Worm (Caenorhabditis elegans): ENCODE measurements around the gene C17G10.7.

The C17G10.7 gene

ce11 chrII:5619298-5619697, 11.6 kb upstream of the C17G10.7 start, which contains the start of gene dhs-6 (continued):
- TF ChIP-seq elt-2 (tag; optimal IDR thresholded peaks at IDR 0.05) (peak; percentile 20), nhr-12 (tag; optimal IDR thresholded peaks at IDR 0.05) (no peak), ets-5 (GFP tag; IDR thresholded peaks at IDR 0.05) (no peak), ceh-8 (GFP tag; optimal IDR thresholded peaks at IDR 0.05) (no peak), C04F5.9 (tag; optimal IDR thresholded peaks at IDR 0.05) (no peak), pqm-1 (tag; optimal IDR thresholded peaks at IDR 0.05) (no peak), lin-13 (GFP tag; optimal IDR thresholded peaks at IDR 0.05) (no peak), nhr-19 (GFP tag; conservative IDR thresholded peaks at IDR 0.05) (no peak), mep-1 (tag; optimal IDR thresholded peaks at IDR 0.05) (no peak), blmp-1 (tag; optimal IDR thresholded peaks at IDR 0.05) (peak; percentile 58), tbx-2 (tag; optimal IDR thresholded peaks at IDR 0.05) (no peak), nhr-76 (tag; optimal IDR thresholded peaks at IDR 0.05) (no peak), lsy-2 (tag; optimal IDR thresholded peaks at IDR 0.05) (peak in 1 of 2 experiments; percentile 6), tlp-1 (tag; optimal IDR thresholded peaks at IDR 0.05) (no peak), ceh-90 (tag; optimal IDR thresholded peaks at IDR 0.05) (no peak), fkh-4 (tag; optimal IDR thresholded peaks at IDR 0.05; ENCODE audit: borderline replicate concordance) (no peak), nhr-90 (tag; optimal IDR thresholded peaks at IDR 0.05; ENCODE audit: poor library complexity) (no peak), pax-3 (tag; optimal IDR thresholded peaks at IDR 0.05) (no peak), sup-37 (GFP tag; optimal IDR thresholded peaks at IDR 0.05) (no peak), lin-35 (GFP tag; optimal IDR thresholded peaks at IDR 0.05) (no peak), swsn-7 (tag; optimal IDR thresholded peaks at IDR 0.05) (no peak), C16A3.4 (tag; optimal IDR thresholded peaks at IDR 0.05) (peak; percentile 15), snpc-4 (tag; optimal IDR thresholded peaks at IDR 0.05) (no peak), hlh-4 (tag; optimal IDR thresholded peaks at IDR 0.05) (no peak), elt-3 (tag; optimal IDR thresholded peaks at IDR 0.05) (peak in 2 of 6 experiments; percentile 6 to 18), egl-27 (tag; optimal IDR thresholded peaks at IDR 0.05) (no peak), dpl-1 (GFP tag; optimal IDR thresholded peaks at IDR 0.05) (no peak), fos-1 (tag; optimal IDR thresholded peaks at IDR 0.05) (no peak)

DNA sequence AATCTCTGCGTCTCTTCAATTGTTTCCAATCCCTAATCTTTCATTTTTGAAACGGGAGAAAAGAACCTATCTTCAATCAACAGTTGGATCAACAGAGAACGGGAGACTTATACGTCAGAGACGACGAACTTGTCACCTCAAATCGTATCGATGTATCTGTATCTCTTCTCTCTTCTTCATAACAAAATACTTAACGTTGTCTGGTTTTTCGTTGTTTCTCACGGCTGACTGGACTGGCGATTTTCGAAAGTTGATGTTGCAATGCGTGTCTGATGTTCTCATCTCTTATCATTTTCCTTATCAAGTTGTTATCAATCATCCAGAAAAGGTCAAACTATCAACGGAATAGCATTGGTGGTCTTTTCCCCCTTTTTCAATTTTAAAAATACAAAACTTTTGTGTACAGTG, 2.1 kb downstream of the C17G10.7 start:
- TF ChIP-seq ceh-8 (GFP tag; optimal IDR thresholded peaks at IDR 0.05) (no peak), aha-1 (tag; optimal IDR thresholded peaks at IDR 0.05) (no peak), pag-3 (tag; optimal IDR thresholded peaks at IDR 0.05; ENCODE audit: borderline replicate concordance, insufficient read depth) (no peak), snu-23 (GFP tag; optimal IDR thresholded peaks at IDR 0.05) (peak; percentile 89), tlp-1 (tag; optimal IDR thresholded peaks at IDR 0.05) (no peak), rnt-1 (tag; optimal IDR thresholded peaks at IDR 0.05) (no peak), jun-1 (tag; optimal IDR thresholded peaks at IDR 0.05) (peak; percentile 35), egl-13 (tag; optimal IDR thresholded peaks at IDR 0.05) (no peak), fkh-10 (GFP tag; optimal IDR thresholded peaks at IDR 0.05) (no peak), mdl-1 (tag; optimal IDR thresholded peaks at IDR 0.05) (peak in 1 of 2 experiments; percentile 20), sptf-1 (tag; optimal IDR thresholded peaks at IDR 0.05) (no peak), aly-2 (tag; optimal IDR thresholded peaks at IDR 0.05) (no peak), ces-1 (GFP tag; optimal IDR thresholded peaks at IDR 0.05) (no peak), skn-1 (tag; optimal IDR thresholded peaks at IDR 0.05) (no peak), lir-3 (tag; optimal IDR thresholded peaks at IDR 0.05; ENCODE audit: poor library complexity) (no peak), fos-1 (tag; optimal IDR thresholded peaks at IDR 0.05) (no peak), ceh-82 (tag; optimal IDR thresholded peaks at IDR 0.05) (peak in 2 of 3 experiments; percentile 1 to 4), unc-86 (tag; optimal IDR thresholded peaks at IDR 0.05) (no peak), efl-3 (GFP tag; optimal IDR thresholded peaks at IDR 0.05) (no peak), fkh-4 (tag; optimal IDR thresholded peaks at IDR 0.05; ENCODE audit: borderline replicate concordance) (no peak), dpl-1 (GFP tag; optimal IDR thresholded peaks at IDR 0.05) (peak in 2 of 3 experiments; percentile 5 to 30), unc-30 (tag; optimal IDR thresholded peaks at IDR 0.05) (no peak), alr-1 (tag; optimal IDR thresholded peaks at IDR 0.05; ENCODE audit: borderline replicate concordance) (no peak), fkh-8 (tag; optimal IDR thresholded peaks at IDR 0.05) (no peak), sox-4 (tag; optimal IDR thresholded peaks at IDR 0.05) (no peak), swsn-7 (tag; optimal IDR thresholded peaks at IDR 0.05) (no peak), vab-15 (tag; optimal IDR thresholded peaks at IDR 0.05) (no peak), nhr-28 (tag; optimal IDR thresholded peaks at IDR 0.05) (no peak), nhr-11 (tag; optimal IDR thresholded peaks at IDR 0.05) (no peak), nhr-84 (tag; optimal IDR thresholded peaks at IDR 0.05) (no peak), lin-15B (tag; optimal IDR thresholded peaks at IDR 0.05) (no peak)
